Worm (Caenorhabditis elegans) whole organism, late embryonic: ENCODE data around the gene ztf-31.

ENCODE experiments used
- C38D4.7 ChIP-seq: fragments of 200-800 bp; sonication (Bioruptor generic); optimal IDR thresholded peaks from 2 replicates; lab custom pipeline; 2018; ENCODE audit warnings: mild to moderate bottlenecking, missing genetic modification characterization, moderate library complexity, missing compliant biosample characterization
- T23F11.4 ChIP-seq: fragments of 200-800 bp; sonication (Bioruptor generic); optimal IDR thresholded peaks from 2 replicates; lab custom pipeline; 2018; ENCODE audit warnings: mild to moderate bottlenecking, missing genetic modification characterization, missing compliant biosample characterization
- ceh-34 ChIP-seq: sonication (generic microtip); optimal IDR thresholded peaks from 2 replicates; lab custom pipeline; 2016; ENCODE audit warnings: mild to moderate bottlenecking, missing genetic modification characterization, missing compliant biosample characterization
- ceh-48 ChIP-seq: sonication (generic microtip); optimal IDR thresholded peaks from 2 replicates; lab custom pipeline; 2016; ENCODE audit warnings: missing genetic modification characterization, inconsistent platforms, missing compliant biosample characterization
- dmd-4 ChIP-seq: sonication (generic microtip); optimal IDR thresholded peaks from 2 replicates; lab custom pipeline; 2016; ENCODE audit warnings: borderline replicate concordance, missing genetic modification characterization, missing compliant biosample characterization
- elt-2 ChIP-seq: sonication (generic microtip); optimal IDR thresholded peaks from 2 replicates; lab custom pipeline; 2016; ENCODE audit warnings: missing genetic modification reagents, missing genetic modification characterization, missing compliant biosample characterization
- eyg-1 ChIP-seq: sonication (generic microtip); optimal IDR thresholded peaks from 2 replicates; lab custom pipeline; 2016; ENCODE audit warnings: missing genotype, missing genetic modification characterization, missing compliant biosample characterization
- fkh-6 ChIP-seq: sonication (generic microtip); optimal IDR thresholded peaks from 2 replicates; lab custom pipeline; 2016; ENCODE audit warnings: missing genetic modification characterization, missing compliant biosample characterization
- npax-4 ChIP-seq: sonication (generic microtip); optimal IDR thresholded peaks from 2 replicates; lab custom pipeline; 2016; ENCODE audit warnings: missing genetic modification characterization, missing compliant biosample characterization
- pqm-1 ChIP-seq: sonication (generic microtip); optimal IDR thresholded peaks from 2 replicates; lab custom pipeline; 2016; ENCODE audit warnings: missing genetic modification characterization, missing compliant biosample characterization
- syd-9 ChIP-seq: sonication (generic microtip); optimal IDR thresholded peaks from 2 replicates; lab custom pipeline; 2016; ENCODE audit warnings: mild to moderate bottlenecking, missing genetic modification characterization, moderate library complexity, missing compliant biosample characterization
- zip-5 ChIP-seq: sonication (generic microtip); optimal IDR thresholded peaks from 2 replicates; lab custom pipeline; 2016; ENCODE audit warnings: missing genetic modification characterization, missing compliant biosample characterization

ce11 chrIII:7246389-7246788 is 5.2 kb downstream of the ztf-31 start:
- no peak for TF ChIP-seq C38D4.7 (GFP tag; lab: Kevin White, UChicago)
- no peak for TF ChIP-seq dmd-4
- TF ChIP-seq syd-9 (tag; lab: Kevin White, UChicago), result no peak
- no peak for TF ChIP-seq zip-5 (tag; lab: Kevin White, UChicago)
- no peak for TF ChIP-seq eyg-1 (tag; lab: Kevin White, UChicago)
- TF ChIP-seq ceh-48 (tag; lab: Kevin White, UChicago), result no peak
- TF ChIP-seq T23F11.4 (GFP tag; lab: Kevin White, UChicago), result no peak
- no peak for TF ChIP-seq elt-2 (tag; lab: Kevin White, UChicago)
- no peak for TF ChIP-seq fkh-6 (tag; lab: Kevin White, UChicago)
- TF ChIP-seq ceh-34 (tag; lab: Kevin White, UChicago), result no peak
- no peak for TF ChIP-seq pqm-1
- no peak for TF ChIP-seq npax-4 (tag; lab: Kevin White, UChicago)
